Fruit fly (Drosophila melanogaster) whole organism, wandering third instar larva: ENCODE results near the gene CG4645.

Source experiments
- Dfd ChIP-seq: fragments of >200 bp; optimal IDR thresholded peaks from 2 replicates; lab custom pipeline; 2017; ENCODE audit warnings: missing biosample characterization, missing genetic modification characterization
- Dif ChIP-seq: fragments of 200-275, 200-300 bp; sonication (Bioruptor generic); optimal IDR thresholded peaks from 2 replicates; lab custom pipeline; 2018; ENCODE audit warnings: missing biosample characterization, missing genetic modification characterization; ENCODE audit not compliant: partially characterized antibody
- N ChIP-seq: fragments of >200 bp; optimal IDR thresholded peaks from 2 replicates; lab custom pipeline; 2018; ENCODE audit warnings: missing biosample characterization, missing external identifiers, missing genetic modification characterization
- Rel ChIP-seq, 2 experiments: fragments of 200-800 bp; sonication (Bioruptor generic) in 1 of 2; optimal IDR thresholded peaks; 2 replicates in 1 of 2; 3 replicates in 1 of 2; lab custom pipeline; 2016 to 2019; ENCODE audit warnings: mild to moderate bottlenecking in 2 of 2, missing biosample characterization in 2 of 2, missing genetic modification characterization in 2 of 2, moderate library complexity in 1 of 2
- brk ChIP-seq: fragments of 200-800 bp; sonication (Bioruptor generic); optimal IDR thresholded peaks from 2 replicates; lab custom pipeline; 2016; ENCODE audit warnings: missing biosample characterization, mild to moderate bottlenecking, missing genetic modification characterization
- dsf ChIP-seq: sonication (Bioruptor generic); optimal IDR thresholded peaks from 2 replicates; lab custom pipeline; 2016; ENCODE audit warnings: missing biosample characterization, missing genetic modification characterization, borderline replicate concordance
- ey ChIP-seq: fragments of 200-800 bp; sonication (Bioruptor generic); optimal IDR thresholded peaks from 2 replicates; lab custom pipeline; 2016; ENCODE audit warnings: missing biosample characterization, missing genetic modification characterization
- jim ChIP-seq: fragments of 175-275, 200-325 bp; sonication (Bioruptor generic); optimal IDR thresholded peaks from 2 replicates; lab custom pipeline; 2016; ENCODE audit warnings: missing biosample characterization, mild to moderate bottlenecking, missing genetic modification characterization
- lola ChIP-seq: fragments of >200 bp; optimal IDR thresholded peaks from 2 replicates; lab custom pipeline; 2017; ENCODE audit warnings: missing biosample characterization, missing genetic modification characterization
- usp ChIP-seq: fragments of >200 bp; optimal IDR thresholded peaks from 2 replicates; lab custom pipeline; 2017; ENCODE audit warnings: missing biosample characterization, missing genetic modification characterization
- woc ChIP-seq: sonication (Bioruptor generic); optimal IDR thresholded peaks from 2 replicates; lab custom pipeline; 2016; ENCODE audit warnings: missing biosample characterization, mild to moderate bottlenecking, missing genetic modification characterization

dm6 chrX:12937825-12938520 lies 28.2 kb downstream of the CG4645 start:
- no peak for TF ChIP-seq Dif (GFP tag; lab: Kevin White, UChicago)
- no peak for TF ChIP-seq Dfd (GFP tag; lab: Kevin White, UChicago)
- no peak for TF ChIP-seq ey (GFP tag; lab: Kevin White, UChicago)
- TF ChIP-seq brk: no peak
- TF ChIP-seq jim: no peak
- TF ChIP-seq lola (GFP tag; lab: Kevin White, UChicago): no peak
- TF ChIP-seq N (GFP tag; lab: Kevin White, UChicago): no peak
- no peak for TF ChIP-seq dsf (GFP tag; lab: Kevin White, UChicago)
- no peak for TF ChIP-seq woc (GFP tag; lab: Kevin White, UChicago)
- no peak for TF ChIP-seq Rel (GFP tag; optimal IDR thresholded peaks at IDR 0.05; lab: Kevin White, UChicago)
- no peak for TF ChIP-seq Rel (tag; optimal IDR thresholded peaks at IDR 0.05; lab: Kevin White, UChicago)
- TF ChIP-seq usp (GFP tag; lab: Kevin White, UChicago): no peak
